Fruit fly (Drosophila melanogaster) whole organism, embryonic: ENCODE data around the gene CG6277.

Experiments used
- Dip2 ChIP-seq: fragments of 200-800 bp; sonication (Bioruptor generic); IDR thresholded peaks from 2 replicates; pipeline ENCODE4 v1.3.6; 2022; ENCODE audit warnings: missing biosample characterization, missing genetic modification characterization
- Drgx ChIP-seq: fragments of 200-800 bp; sonication (Bioruptor generic); IDR thresholded peaks from 2 replicates; pipeline ENCODE4 v1.3.6; 2022; ENCODE audit warnings: missing biosample characterization, missing genetic modification characterization
- NC2β ChIP-seq: fragments of 200-800 bp; sonication (Bioruptor generic); optimal IDR thresholded peaks from 2 replicates; lab custom pipeline; 2016; ENCODE audit warnings: missing biosample characterization, missing genetic modification characterization
- Tbp ChIP-seq: fragments of >200 bp; optimal IDR thresholded peaks from 2 replicates; lab custom pipeline; 2018; ENCODE audit warnings: missing biosample characterization, missing genetic modification characterization
- Usf ChIP-seq: fragments of 200-800 bp; sonication (Bioruptor generic); optimal IDR thresholded peaks from 2 replicates; lab custom pipeline; 2017; ENCODE audit warnings: missing genotype, missing biosample characterization, missing genetic modification characterization
- ab ChIP-seq: fragments of 200-800 bp; sonication (Bioruptor generic); optimal IDR thresholded peaks from 2 replicates; lab custom pipeline; 2016; ENCODE audit warnings: missing biosample characterization, missing genetic modification characterization
- hth ChIP-seq: fragments of >200 bp; optimal IDR thresholded peaks from 2 replicates; lab custom pipeline; 2017; ENCODE audit warnings: inconsistent platforms
- insv ChIP-seq, 2 experiments: fragments of 200-800 bp; sonication (Bioruptor generic); optimal IDR thresholded peaks; 3 replicates each; lab custom pipeline; 2016 to 2018; ENCODE audit warnings: missing biosample characterization in 2 of 2, missing genetic modification characterization in 2 of 2
- pnt ChIP-seq: fragments of 200-800 bp; sonication (Bioruptor generic); optimal IDR thresholded peaks from 3 replicates; lab custom pipeline; 2016; ENCODE audit warnings: missing biosample characterization, missing genetic modification characterization
- sens-2 ChIP-seq: fragments of 200-800 bp; sonication (Bioruptor generic); IDR thresholded peaks from 2 replicates; pipeline ENCODE4 v1.3.6; 2022; ENCODE audit warnings: missing biosample characterization, missing genetic modification characterization
- tna ChIP-seq: fragments of 200-800 bp; sonication (Bioruptor generic); IDR thresholded peaks from 2 replicates; pipeline ENCODE4 v1.3.6; 2022; ENCODE audit warnings: missing biosample characterization, missing genetic modification characterization; ENCODE audit not compliant: partially characterized antibody
- usp ChIP-seq: fragments of >200 bp; optimal IDR thresholded peaks from 2 replicates; lab custom pipeline; 2017; ENCODE audit warnings: missing biosample characterization, missing genetic modification characterization
- zfh2 ChIP-seq: fragments of 200-800 bp; sonication (Bioruptor generic); optimal IDR thresholded peaks from 2 replicates; lab custom pipeline; 2016; ENCODE audit warnings: missing biosample characterization, missing genetic modification characterization

DNA sequence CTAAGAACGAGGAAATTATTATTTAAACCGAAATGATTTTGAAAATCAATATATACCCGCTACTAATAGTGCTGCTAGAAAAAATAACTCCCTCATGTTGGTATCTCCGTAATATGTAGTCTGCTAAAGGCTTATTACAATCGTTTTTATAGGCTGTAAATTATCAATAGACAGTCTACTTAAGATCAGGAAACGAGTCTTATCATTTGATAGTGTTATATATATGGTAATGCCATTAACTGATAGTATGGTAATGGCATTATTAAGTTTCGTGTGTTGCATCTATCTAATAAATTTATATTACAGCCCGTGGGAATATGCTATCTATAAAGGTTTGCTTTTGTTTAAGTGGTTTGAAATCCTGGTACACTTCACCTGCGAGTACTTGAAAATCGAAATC is 4.8 kb downstream of the CG6277 start, which contains the start of gene CG17192:
- TF ChIP-seq Usf (GFP tag; lab: Kevin White, UChicago) (no peak), zfh2 (no peak), pnt (no peak), ab (GFP tag; lab: Kevin White, UChicago) (no peak), tna (no peak), Drgx (no peak), usp (no peak), hth (lab: Kevin White, UChicago) (no peak), Tbp (no peak), Dip2 (GFP tag; lab: Robert Waterston, UW) (no peak), NC2β (no peak), sens-2 (GFP tag; lab: Robert Waterston, UW) (no peak), insv (GFP tag; optimal IDR thresholded peaks at IDR 0.05; lab: Kevin White, UChicago) (no peak)
